Fruit fly (Drosophila melanogaster) whole organism, embryonic: Measurements from ENCODE around the gene CG17359.
A peak's percentile ranks its signal among the peaks of the same experiment; 100 is the strongest.

ENCODE experiments used
- CG10147 ChIP-seq: fragments of 200-800 bp; sonication (Bioruptor generic); optimal IDR thresholded peaks from 2 replicates; lab custom pipeline; 2019; ENCODE audit warnings: missing biosample characterization, mild to moderate bottlenecking, missing genetic modification characterization, moderate library complexity
- CG10267 ChIP-seq: fragments of 200-800 bp; sonication (Bioruptor generic); optimal IDR thresholded peaks from 2 replicates; lab custom pipeline; 2018; ENCODE audit warnings: missing biosample characterization, mild to moderate bottlenecking, missing genetic modification characterization, moderate library complexity
- CG10366 ChIP-seq: fragments of 200-800 bp; sonication (Bioruptor generic); IDR thresholded peaks from 2 replicates; pipeline ENCODE4 v1.3.6; 2022; ENCODE audit warnings: missing biosample characterization, missing genetic modification characterization
- CG11085 ChIP-seq: fragments of 200-800 bp; sonication (Bioruptor generic); IDR thresholded peaks from 2 replicates; pipeline ENCODE4 v1.3.6; 2022; ENCODE audit warnings: missing biosample characterization, missing genetic modification characterization
- CG13123 ChIP-seq: fragments of 200-800 bp; sonication (Bioruptor generic); optimal IDR thresholded peaks from 2 replicates; lab custom pipeline; 2016; ENCODE audit warnings: missing biosample characterization, missing genetic modification characterization
- CG15601 ChIP-seq: fragments of 200-800 bp; sonication (Bioruptor generic); optimal IDR thresholded peaks from 3 replicates; lab custom pipeline; 2019; ENCODE audit warnings: missing biosample characterization, mild to moderate bottlenecking, missing genetic modification characterization, moderate library complexity
- CG16863 ChIP-seq: fragments of 200-800 bp; sonication (Bioruptor generic); optimal IDR thresholded peaks from 3 replicates; lab custom pipeline; 2016; ENCODE audit warnings: missing biosample characterization, missing genetic modification characterization
- CG17186 ChIP-seq: fragments of 200-800 bp; sonication (Bioruptor generic); optimal IDR thresholded peaks from 3 replicates; lab custom pipeline; 2017; ENCODE audit warnings: missing biosample characterization, missing genetic modification reagents, missing genetic modification characterization
- CG2199 ChIP-seq: fragments of 200-800 bp; sonication (Bioruptor generic); IDR thresholded peaks from 3 replicates; pipeline ENCODE4 v1.3.6; 2022; ENCODE audit warnings: missing biosample characterization, missing genetic modification characterization
- CG2889 ChIP-seq: fragments of 200-800 bp; sonication (Bioruptor generic); IDR thresholded peaks from 3 replicates; pipeline ENCODE4 v1.3.6; 2022; ENCODE audit warnings: missing biosample characterization, missing genetic modification characterization
- CG34422 ChIP-seq: fragments of 200-800 bp; sonication (Bioruptor generic); IDR thresholded peaks from 3 replicates; pipeline ENCODE4 v1.3.6; 2022; ENCODE audit warnings: missing biosample characterization, missing genetic modification characterization
- CG4707 ChIP-seq: fragments of 200-800 bp; sonication (Bioruptor generic); optimal IDR thresholded peaks from 2 replicates; lab custom pipeline; 2018; ENCODE audit warnings: missing biosample characterization, mild to moderate bottlenecking, missing genetic modification characterization, moderate library complexity
- CG4854 ChIP-seq: fragments of 200-800 bp; sonication (Bioruptor generic); optimal IDR thresholded peaks from 2 replicates; lab custom pipeline; 2016; ENCODE audit warnings: missing biosample characterization, missing genetic modification characterization, inconsistent platforms
- CG6272 ChIP-seq: fragments of 200-800 bp; sonication (Bioruptor generic); IDR thresholded peaks from 2 replicates; pipeline ENCODE4 v1.3.6; 2022; ENCODE audit warnings: missing biosample characterization, missing genetic modification characterization
- CG6791 ChIP-seq: fragments of 200-800 bp; sonication (Bioruptor generic); IDR thresholded peaks from 3 replicates; pipeline ENCODE4 v1.3.6; 2022; ENCODE audit warnings: missing biosample characterization, missing genetic modification characterization; ENCODE audit not compliant: partially characterized antibody
- CG6854 ChIP-seq: fragments of 200-800 bp; sonication (Bioruptor generic); optimal IDR thresholded peaks from 3 replicates; lab custom pipeline; 2017; ENCODE audit warnings: missing biosample characterization, mild to moderate bottlenecking, missing genetic modification characterization
- CG7271 ChIP-seq: fragments of 200-800 bp; sonication (Bioruptor generic); optimal IDR thresholded peaks from 2 replicates; lab custom pipeline; 2018; ENCODE audit warnings: missing biosample characterization, mild to moderate bottlenecking, missing genetic modification characterization, moderate library complexity
- CG7357 ChIP-seq: fragments of 200-800 bp; sonication (Bioruptor generic); IDR thresholded peaks from 3 replicates; pipeline ENCODE4 v1.3.6; 2022; ENCODE audit warnings: missing biosample characterization, missing genetic modification characterization
- CG7786 ChIP-seq: fragments of 200-800 bp; sonication (Bioruptor generic); optimal IDR thresholded peaks from 2 replicates; lab custom pipeline; 2016; ENCODE audit warnings: missing biosample characterization, missing genetic modification characterization
- CG9727 ChIP-seq: fragments of 200-800 bp; sonication (Bioruptor generic); optimal IDR thresholded peaks from 3 replicates; lab custom pipeline; 2017; ENCODE audit warnings: missing biosample characterization, mild to moderate bottlenecking, missing genetic modification characterization
- CG9797 ChIP-seq: fragments of 200-800 bp; sonication (Bioruptor generic); optimal IDR thresholded peaks from 3 replicates; lab custom pipeline; 2018; ENCODE audit warnings: missing biosample characterization, mild to moderate bottlenecking, missing genetic modification characterization
- Dref ChIP-seq: fragments of 200-800 bp; sonication (Bioruptor generic); IDR thresholded peaks from 2 replicates; pipeline ENCODE4 v1.3.6; 2022; ENCODE audit warnings: missing biosample characterization, missing genetic modification characterization
- H2.0 ChIP-seq: fragments of 200-800 bp; sonication (Bioruptor generic); IDR thresholded peaks from 2 replicates; pipeline ENCODE4 v1.3.6; 2022; ENCODE audit warnings: missing biosample characterization, missing genetic modification characterization
- HmgD ChIP-seq: fragments of 200-800 bp; sonication (Bioruptor generic); optimal IDR thresholded peaks from 3 replicates; lab custom pipeline; 2016; ENCODE audit warnings: missing biosample characterization, missing genetic modification characterization
- Hr51 ChIP-seq, 2 experiments: fragments of 200-800 bp; sonication (Bioruptor generic); optimal IDR thresholded peaks; 2 replicates in 1 of 2; 3 replicates in 1 of 2; lab custom pipeline; 2016 to 2018; ENCODE audit warnings: missing biosample characterization in 2 of 2, missing genetic modification characterization in 2 of 2, mild to moderate bottlenecking in 1 of 2, moderate library complexity in 1 of 2
- Mrtf ChIP-seq: fragments of 200-800 bp; sonication (Bioruptor generic); IDR thresholded peaks from 3 replicates; pipeline ENCODE4 v1.3.6; 2022; ENCODE audit warnings: missing biosample characterization, missing genetic modification characterization
- Myb ChIP-seq: fragments of 200-800 bp; sonication (Bioruptor generic); optimal IDR thresholded peaks from 2 replicates; lab custom pipeline; 2016; ENCODE audit warnings: missing biosample characterization, missing genetic modification characterization
- NFAT ChIP-seq: fragments of 200-800 bp; sonication (Bioruptor generic); IDR thresholded peaks from 2 replicates; pipeline ENCODE4 v1.3.6; 2022; ENCODE audit warnings: missing biosample characterization, missing genetic modification characterization
- Ravus ChIP-seq: fragments of 200-800 bp; sonication (Bioruptor generic); IDR thresholded peaks from 2 replicates; pipeline ENCODE4 v1.3.6; 2022; ENCODE audit warnings: missing biosample characterization, missing genetic modification characterization
- Rfx ChIP-seq: fragments of 200-800 bp; sonication (Bioruptor generic); IDR thresholded peaks from 2 replicates; pipeline ENCODE4 v1.3.6; 2022; ENCODE audit warnings: missing biosample characterization, missing genetic modification characterization
- Side ChIP-seq: fragments of 200-800 bp; sonication (Bioruptor generic); optimal IDR thresholded peaks from 2 replicates; lab custom pipeline; 2016; ENCODE audit warnings: missing biosample characterization, missing genetic modification characterization
- ase ChIP-seq: fragments of 200-800 bp; sonication (Bioruptor generic); IDR thresholded peaks from 3 replicates; pipeline ENCODE4 v1.3.6; 2022; ENCODE audit warnings: missing biosample characterization, missing genetic modification characterization
- az2 ChIP-seq: fragments of 200-800 bp; sonication (Bioruptor generic); optimal IDR thresholded peaks from 3 replicates; lab custom pipeline; 2016; ENCODE audit warnings: missing biosample characterization, missing genetic modification characterization
- cg ChIP-seq: fragments of 200-800 bp; sonication (Bioruptor generic); optimal IDR thresholded peaks from 3 replicates; lab custom pipeline; 2019; ENCODE audit warnings: missing biosample characterization, mild to moderate bottlenecking, missing genetic modification characterization, moderate library complexity
- chm ChIP-seq: fragments of 200-800 bp; sonication (Bioruptor generic); IDR thresholded peaks from 2 replicates; pipeline ENCODE4 v1.3.6; 2022; ENCODE audit warnings: missing biosample characterization, missing genetic modification characterization
- ci ChIP-seq: fragments of 200-800 bp; sonication (Bioruptor generic); IDR thresholded peaks from 3 replicates; pipeline ENCODE4 v1.3.6; 2022; ENCODE audit warnings: missing biosample characterization, missing genetic modification characterization
- ham ChIP-seq: fragments of 200-800 bp; sonication (Bioruptor generic); IDR thresholded peaks from 2 replicates; pipeline ENCODE4 v1.3.6; 2022; ENCODE audit warnings: missing biosample characterization, missing genetic modification characterization
- jumu ChIP-seq: fragments of 200-800 bp; sonication (Bioruptor generic); optimal IDR thresholded peaks from 3 replicates; lab custom pipeline; 2016; ENCODE audit warnings: missing biosample characterization, missing genetic modification characterization
- luna ChIP-seq: fragments of 200-800 bp; sonication (Bioruptor generic); optimal IDR thresholded peaks from 2 replicates; lab custom pipeline; 2016; ENCODE audit warnings: missing biosample characterization, missing genetic modification characterization
- nom ChIP-seq: fragments of 200-800 bp; sonication (Bioruptor generic); optimal IDR thresholded peaks from 2 replicates; lab custom pipeline; 2017; ENCODE audit warnings: missing biosample characterization, missing genetic modification characterization, mild to moderate bottlenecking, moderate library complexity, missing genetic modification reagents
- psq ChIP-seq: fragments of 200-800 bp; sonication (Bioruptor generic); optimal IDR thresholded peaks from 2 replicates; lab custom pipeline; 2017; ENCODE audit warnings: missing biosample characterization, missing genetic modification characterization
- pum ChIP-seq: fragments of 200-800 bp; sonication (Bioruptor generic); optimal IDR thresholded peaks from 2 replicates; lab custom pipeline; 2016; ENCODE audit warnings: missing biosample characterization, missing genetic modification characterization
- sc ChIP-seq, 3 experiments: fragments of >200 bp in 2 of 3; fragments of 200-800 bp in 1 of 3; sonication (Bioruptor generic) in 1 of 3; optimal IDR thresholded peaks; 2 replicates in 2 of 3; 3 replicates in 1 of 3; lab custom pipeline; 2017; ENCODE audit warnings: mild to moderate bottlenecking in 1 of 3, missing biosample characterization in 1 of 3, missing genetic modification characterization in 1 of 3, missing genetic modification reagents in 1 of 3
- shn ChIP-seq: fragments of 200-800 bp; sonication (Bioruptor generic); optimal IDR thresholded peaks from 3 replicates; lab custom pipeline; 2016; ENCODE audit warnings: missing biosample characterization, missing genetic modification characterization
- sqz ChIP-seq: fragments of 200-800 bp; sonication (Bioruptor generic); optimal IDR thresholded peaks from 3 replicates; lab custom pipeline; 2018; ENCODE audit warnings: missing biosample characterization, mild to moderate bottlenecking, missing genetic modification characterization
- stwl ChIP-seq: fragments of 200-800 bp; sonication (Bioruptor generic); optimal IDR thresholded peaks from 3 replicates; lab custom pipeline; 2018; ENCODE audit warnings: missing biosample characterization, mild to moderate bottlenecking, missing genetic modification characterization, moderate library complexity
- sug ChIP-seq: fragments of 200-800 bp; optimal IDR thresholded peaks from 2 replicates; lab custom pipeline; 2019; ENCODE audit warnings: missing biosample characterization, mild to moderate bottlenecking, missing genetic modification characterization, moderate library complexity
- tll ChIP-seq, 2 experiments: fragments of 200-800 bp in 1 of 2; fragments of >200 bp in 1 of 2; sonication (Bioruptor generic) in 1 of 2; optimal IDR thresholded peaks; 2 replicates each; lab custom pipeline; 2017 to 2019; ENCODE audit warnings: missing biosample characterization in 2 of 2, missing genetic modification characterization in 2 of 2, mild to moderate bottlenecking in 1 of 2, moderate library complexity in 1 of 2
- toy ChIP-seq: fragments of 200-800 bp; sonication (Bioruptor generic); IDR thresholded peaks from 2 replicates; pipeline ENCODE4 v1.3.6; 2022; ENCODE audit warnings: missing biosample characterization, missing genetic modification characterization
- yki ChIP-seq: fragments of >200 bp; optimal IDR thresholded peaks from 3 replicates; lab custom pipeline; 2018
- zfh1 ChIP-seq: fragments of 200-800 bp; sonication (Bioruptor generic); IDR thresholded peaks from 3 replicates; pipeline ENCODE4 v1.3.6; 2022; ENCODE audit warnings: missing biosample characterization, missing genetic modification characterization

CG17359 gene

dm6 chr3L:14004963-14005458 lies 6.0 kb upstream of the CG17359 start (continued):
- TF ChIP-seq CG9727 (GFP tag; lab: Kevin White, UChicago) = peak; percentile 95
- peak; percentile 78 for TF ChIP-seq ham
- TF ChIP-seq ase (GFP tag; lab: Robert Waterston, UW) = peak; percentile 90
- peak; percentile 79 for TF ChIP-seq CG10267
- no peak for TF ChIP-seq yki (lab: Kevin White, UChicago)
- TF ChIP-seq Myb = peak; percentile 86
- TF ChIP-seq zfh1 = peak; percentile 94
- peak; percentile 84 for TF ChIP-seq CG4707 (GFP tag; lab: Kevin White, UChicago)
- TF ChIP-seq ci (GFP tag; lab: Robert Waterston, UW) = peak; percentile 98
- peak; percentile 94 for TF ChIP-seq shn (GFP tag; lab: Kevin White, UChicago)
- peak; percentile 87 for TF ChIP-seq CG6854 (GFP tag; lab: Kevin White, UChicago)
- peak; percentile 50 for TF ChIP-seq luna
- peak; percentile 92 for TF ChIP-seq CG4854
- TF ChIP-seq Side (GFP tag; lab: Kevin White, UChicago) = peak; percentile 94
- TF ChIP-seq sug (tag; lab: Kevin White, UChicago) = peak; percentile 93
- TF ChIP-seq CG10147 (GFP tag; lab: Kevin White, UChicago) = peak; percentile 88
- TF ChIP-seq CG2889 (GFP tag; lab: Robert Waterston, UW) = peak; percentile 95
- peak; percentile 72 for TF ChIP-seq CG17186 (GFP tag; lab: Kevin White, UChicago)
- no peak for TF ChIP-seq stwl (tag; lab: Kevin White, UChicago)
- peak; percentile 87 for TF ChIP-seq HmgD (GFP tag; lab: Kevin White, UChicago)
- peak; percentile 97 for TF ChIP-seq CG10366 (GFP tag; lab: Robert Waterston, UW)
- TF ChIP-seq CG9797 (GFP tag; lab: Kevin White, UChicago) = peak; percentile 37
- peak; percentile 90 for TF ChIP-seq NFAT
- TF ChIP-seq Rfx (GFP tag; lab: Robert Waterston, UW) = peak; percentile 94
- peak; percentile 92 for TF ChIP-seq CG15601 (tag; lab: Kevin White, UChicago)
- peak; percentile 87 for TF ChIP-seq CG11085
- TF ChIP-seq Mrtf (GFP tag; lab: Robert Waterston, UW) = peak; percentile 91
- TF ChIP-seq sqz (GFP tag; lab: Kevin White, UChicago) = no peak
- peak; percentile 97 for TF ChIP-seq CG34422 (GFP tag; lab: Robert Waterston, UW)
- TF ChIP-seq CG7271 (tag; lab: Kevin White, UChicago) = peak; percentile 21
- TF ChIP-seq CG7357 (GFP tag; lab: Robert Waterston, UW) = peak; percentile 82
- peak; percentile 98 for TF ChIP-seq CG2199 (GFP tag; lab: Robert Waterston, UW)
- peak; percentile 83 for TF ChIP-seq Ravus (GFP tag; lab: Robert Waterston, UW)
- TF ChIP-seq chm (GFP tag; lab: Robert Waterston, UW) = peak; percentile 96
- TF ChIP-seq tll (GFP tag; optimal IDR thresholded peaks at IDR 0.05; lab: Kevin White, UChicago) = no peak
- peak; percentile 94 for TF ChIP-seq jumu (GFP tag; lab: Kevin White, UChicago)
- peak; percentile 95 for TF ChIP-seq az2 (GFP tag; lab: Kevin White, UChicago)
- peak; percentile 90 for TF ChIP-seq CG13123
- peak; percentile 97 for TF ChIP-seq CG7786 (GFP tag; lab: Kevin White, UChicago)
- TF ChIP-seq toy = no peak
- TF ChIP-seq nom (GFP tag; lab: Kevin White, UChicago) = peak; percentile 93
- peak; percentile 92 for TF ChIP-seq cg (GFP tag; lab: Kevin White, UChicago)
- no peak for TF ChIP-seq sc (optimal IDR thresholded peaks at IDR 0.05; lab: Kevin White, UChicago)
- TF ChIP-seq sc (GFP tag; optimal IDR thresholded peaks at IDR 0.05; lab: Kevin White, UChicago) = peak; percentile 85
- peak; percentile 97 for TF ChIP-seq H2.0 (GFP tag; lab: Robert Waterston, UW)
- TF ChIP-seq Dref (GFP tag; lab: Robert Waterston, UW) = no peak
- TF ChIP-seq CG16863 (GFP tag; lab: Kevin White, UChicago) = peak; percentile 97
- no peak for TF ChIP-seq CG6791 (GFP tag; lab: Robert Waterston, UW)
- peak; percentile 96 for TF ChIP-seq pum (GFP tag; lab: Kevin White, UChicago)
- TF ChIP-seq psq (GFP tag; lab: Kevin White, UChicago) = peak; percentile 85
- TF ChIP-seq CG6272 (GFP tag; lab: Robert Waterston, UW) = peak; percentile 86
- peak; percentile 93 to 96 for TF ChIP-seq Hr51 (GFP tag; optimal IDR thresholded peaks at IDR 0.05; lab: Kevin White, UChicago)
